Fruit fly (Drosophila melanogaster): ENCODE data around the gene CG4318.

CG4318 gene

DNA sequence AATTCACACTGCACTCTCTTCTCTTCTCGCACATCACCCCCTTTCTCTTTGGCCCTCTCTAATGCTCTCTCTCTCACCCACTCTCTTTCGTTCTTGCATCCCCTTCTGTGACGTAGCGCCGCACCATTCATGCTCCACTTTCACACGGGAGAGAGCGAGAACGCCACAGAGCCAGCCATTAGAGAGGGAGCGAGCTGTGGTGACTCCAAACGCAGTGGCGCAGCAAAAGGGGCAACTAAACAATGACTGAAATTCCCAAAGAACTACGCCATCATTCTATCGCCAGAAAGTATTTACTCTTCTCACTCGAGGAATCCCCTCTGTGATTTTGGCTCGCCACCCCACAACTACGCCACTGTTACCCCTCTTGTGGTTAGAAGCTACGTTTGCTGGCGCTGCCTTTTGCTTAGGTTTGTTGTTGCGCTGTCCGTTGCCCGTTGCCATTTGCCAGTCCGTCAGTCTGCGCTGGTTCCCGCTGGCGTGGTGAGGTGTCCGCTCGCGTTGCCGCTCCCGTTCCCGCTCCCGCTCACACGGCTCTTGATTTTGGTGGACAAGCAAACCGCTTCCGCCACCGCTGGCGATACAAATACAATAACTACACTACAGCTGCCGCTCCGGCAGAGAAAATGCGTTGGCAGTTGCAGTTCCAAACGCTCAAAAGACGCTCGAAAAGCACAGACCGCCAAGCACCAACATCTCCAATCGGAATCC, 23.5 kb downstream of the CG4318 start (continued):
- TF ChIP-seq CG9797 (GFP tag; optimal IDR thresholded peaks at IDR 0.05): peak; percentile 70
- peak; percentile 100 for TF ChIP-seq lab (GFP tag; optimal IDR thresholded peaks at IDR 0.05)
- peak; percentile 85 for TF ChIP-seq CG7928 (GFP tag; optimal IDR thresholded peaks at IDR 0.05)
- TF ChIP-seq pb (GFP tag; optimal IDR thresholded peaks at IDR 0.05): peak; percentile 99
- TF ChIP-seq vnd (GFP tag; IDR thresholded peaks at IDR 0.05; ENCODE audit: partially characterized antibody): no peak
- peak; percentile 90 for TF ChIP-seq CG8478 (optimal IDR thresholded peaks at IDR 0.05)
- TF ChIP-seq eyg (GFP tag; optimal IDR thresholded peaks at IDR 0.05): peak; percentile 98
- peak; percentile 93 for TF ChIP-seq psq (GFP tag; optimal IDR thresholded peaks at IDR 0.05)
- TF ChIP-seq CG16815 (GFP tag; optimal IDR thresholded peaks at IDR 0.05): peak; percentile 99
- no peak for TF ChIP-seq mld (GFP tag; IDR thresholded peaks at IDR 0.05; ENCODE audit: partially characterized antibody)
- peak; percentile 99 for TF ChIP-seq CG1603 (tag; optimal IDR thresholded peaks at IDR 0.05)
- TF ChIP-seq CG16779 (GFP tag; IDR thresholded peaks at IDR 0.05): peak; percentile 99
- TF ChIP-seq HHEX (GFP tag; optimal IDR thresholded peaks at IDR 0.05): peak; percentile 99
- peak; percentile 99 for TF ChIP-seq chif (GFP tag; optimal IDR thresholded peaks at IDR 0.05)
- peak; percentile 99 for TF ChIP-seq CG13296 (GFP tag; optimal IDR thresholded peaks at IDR 0.05)
- TF ChIP-seq Hey (tag; optimal IDR thresholded peaks at IDR 0.05): peak; percentile 98
- peak; percentile 6 for TF ChIP-seq stwl (tag; optimal IDR thresholded peaks at IDR 0.05)
- TF ChIP-seq CG14667 (GFP tag; IDR thresholded peaks at IDR 0.05): peak; percentile 99
- peak; percentile 98 for TF ChIP-seq lbe (GFP tag; optimal IDR thresholded peaks at IDR 0.05)
- TF ChIP-seq CG42726 (GFP tag; IDR thresholded peaks at IDR 0.05; ENCODE audit: partially characterized antibody): peak; percentile 3; the same call in 1 of the 2 replicates
- TF ChIP-seq gem (tag; optimal IDR thresholded peaks at IDR 0.05): peak; percentile 99
- peak; percentile 85 for TF ChIP-seq CG2116 (GFP tag; optimal IDR thresholded peaks at IDR 0.05)
- TF ChIP-seq Abd-B (GFP tag; optimal IDR thresholded peaks at IDR 0.05): peak; percentile 97
- peak; percentile 96 for TF ChIP-seq sug (tag; optimal IDR thresholded peaks at IDR 0.05)
- peak; percentile 89 for TF ChIP-seq CG17186 (GFP tag; optimal IDR thresholded peaks at IDR 0.05)
- TF ChIP-seq HmgD (GFP tag; optimal IDR thresholded peaks at IDR 0.05): peak; percentile 99
- TF ChIP-seq MESR4 (GFP tag; optimal IDR thresholded peaks at IDR 0.05): peak; percentile 84
- peak; percentile 99 for TF ChIP-seq CG9609 (GFP tag; optimal IDR thresholded peaks at IDR 0.05)
- TF ChIP-seq lilli (GFP tag; optimal IDR thresholded peaks at IDR 0.05): peak; percentile 100
- peak; percentile 96 for TF ChIP-seq CG17568 (GFP tag; optimal IDR thresholded peaks at IDR 0.05)
- TF ChIP-seq CG34422 (GFP tag; IDR thresholded peaks at IDR 0.05): peak; percentile 99
- TF ChIP-seq CG2129 (GFP tag; IDR thresholded peaks at IDR 0.05; ENCODE audit: partially characterized antibody): no peak
- TF ChIP-seq ewg (GFP tag; optimal IDR thresholded peaks at IDR 0.05): peak; percentile 98
- peak; percentile 98 for TF ChIP-seq Oaz (GFP tag; IDR thresholded peaks at IDR 0.05)
- no peak for TF ChIP-seq br (optimal IDR thresholded peaks at IDR 0.05)
- peak; percentile 41; the same call in 1 of the 2 replicates for TF ChIP-seq amos (GFP tag; IDR thresholded peaks at IDR 0.05; ENCODE audit: partially characterized antibody)
- peak; percentile 99 for TF ChIP-seq H2.0 (GFP tag; IDR thresholded peaks at IDR 0.05)
- peak; percentile 98 for TF ChIP-seq CG8290 (GFP tag; optimal IDR thresholded peaks at IDR 0.05)
- TF ChIP-seq CG8290 (tag; optimal IDR thresholded peaks at IDR 0.05): peak; percentile 81 to 100
- peak; percentile 99 for TF ChIP-seq ase (GFP tag; IDR thresholded peaks at IDR 0.05)
- TF ChIP-seq CG13287 (GFP tag; IDR thresholded peaks at IDR 0.05; ENCODE audit: partially characterized antibody): peak; percentile 64; the same call in 1 of the 2 replicates
- TF ChIP-seq ap (GFP tag; IDR thresholded peaks at IDR 0.05): peak; percentile 98
- no peak for TF ChIP-seq lov (optimal IDR thresholded peaks at IDR 0.05)
- peak; percentile 99 for TF ChIP-seq lov (GFP tag; IDR thresholded peaks at IDR 0.05)
- TF ChIP-seq insv (GFP tag; optimal IDR thresholded peaks at IDR 0.05): peak in 1 of 2 experiments; percentile 78
- TF ChIP-seq CG1602 (GFP tag; optimal IDR thresholded peaks at IDR 0.05): peak; percentile 98
- TF ChIP-seq dm (GFP tag; optimal IDR thresholded peaks at IDR 0.05): peak; percentile 98
- peak; percentile 98 for TF ChIP-seq CG3726 (GFP tag; IDR thresholded peaks at IDR 0.05)
- peak; percentile 99 for TF ChIP-seq Bteb2 (GFP tag; optimal IDR thresholded peaks at IDR 0.05)
- peak; percentile 99 for TF ChIP-seq CG11398 (GFP tag; optimal IDR thresholded peaks at IDR 0.05)
